Worm (Caenorhabditis elegans) whole organism, L3 larva: Measurements from ENCODE around the gene smc-5.

Source experiments
- ZK546.5 ChIP-seq: sonication (generic microtip); optimal IDR thresholded peaks from 2 replicates; lab custom pipeline; 2017; ENCODE audit warnings: missing biosample characterization, missing genetic modification characterization
- ama-1 ChIP-seq: fragments of 150-350 bp; optimal IDR thresholded peaks from 2 replicates; lab custom pipeline; 2018
- nhr-11 ChIP-seq: fragments of 150-350 bp; optimal IDR thresholded peaks from 2 replicates; lab custom pipeline; 2014; ENCODE audit warnings: missing biosample characterization, missing genetic modification characterization
- nhr-25 ChIP-seq: sonication (generic microtip); optimal IDR thresholded peaks from 2 replicates; lab custom pipeline; 2017; ENCODE audit warnings: missing biosample characterization, missing genetic modification characterization
- nhr-28 ChIP-seq: fragments of 150-350 bp; optimal IDR thresholded peaks from 2 replicates; lab custom pipeline; 2014; ENCODE audit warnings: missing biosample characterization, missing genetic modification characterization

- TF ChIP-seq nhr-25 (tag; lab: Kevin White, UChicago) (no peak), nhr-11 (no peak), nhr-28 (no peak), ZK546.5 (tag; lab: Kevin White, UChicago) (no peak), ama-1 (lab: Kevin White, UChicago) (no peak)
Measured at ce11 chrII:5099034-5099433, 37.1 kb downstream of the smc-5 start.
